Worm (Caenorhabditis elegans): ENCODE data around the gene txt-18.
A peak's percentile ranks its signal among the peaks of the same experiment; 100 is the strongest.

DNA sequence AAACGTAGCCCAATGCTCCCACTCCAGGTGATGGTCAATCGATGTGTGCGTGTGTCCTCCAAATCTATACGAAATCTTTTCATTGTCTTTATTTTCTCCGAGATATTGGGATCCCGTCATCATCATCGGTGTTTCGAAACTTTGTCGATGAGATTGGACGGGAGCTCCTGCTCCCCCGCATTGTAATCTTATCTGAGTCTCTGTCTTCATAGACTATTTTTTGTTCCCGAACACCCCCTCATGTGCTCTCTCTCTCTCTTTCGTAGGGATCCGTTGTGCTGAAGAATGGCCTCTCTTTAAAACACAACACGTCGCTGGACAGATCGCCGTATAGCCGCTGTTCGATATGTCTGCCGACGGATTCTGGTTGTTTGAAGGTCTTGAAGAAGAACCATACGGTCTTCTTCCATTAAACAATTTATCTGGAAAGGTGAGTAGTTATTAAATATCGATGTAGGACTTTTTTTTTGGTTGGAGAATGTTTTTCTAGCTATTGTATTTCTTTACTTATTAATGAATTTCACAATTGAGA is 40.6 kb upstream of the txt-18 start, which contains the start of gene C29F5.1:
- TF ChIP-seq unc-62 (GFP tag; optimal IDR thresholded peaks at IDR 0.05), result peak; percentile 31
- TF ChIP-seq ces-1 (GFP tag; optimal IDR thresholded peaks at IDR 0.05), result no peak
- no peak for TF ChIP-seq mab-5 (tag; optimal IDR thresholded peaks at IDR 0.05)
- TF ChIP-seq hlh-1 (tag; optimal IDR thresholded peaks at IDR 0.05), result peak; percentile 70
- no peak for TF ChIP-seq drap-1 (GFP tag; optimal IDR thresholded peaks at IDR 0.05)
- peak; percentile 17 for TF ChIP-seq unc-120 (tag; optimal IDR thresholded peaks at IDR 0.05; ENCODE audit: poor library complexity, severe bottlenecking)
